Fruit fly (Drosophila melanogaster): Measurements from ENCODE around the gene CG33120.

Gene CG33120

DNA sequence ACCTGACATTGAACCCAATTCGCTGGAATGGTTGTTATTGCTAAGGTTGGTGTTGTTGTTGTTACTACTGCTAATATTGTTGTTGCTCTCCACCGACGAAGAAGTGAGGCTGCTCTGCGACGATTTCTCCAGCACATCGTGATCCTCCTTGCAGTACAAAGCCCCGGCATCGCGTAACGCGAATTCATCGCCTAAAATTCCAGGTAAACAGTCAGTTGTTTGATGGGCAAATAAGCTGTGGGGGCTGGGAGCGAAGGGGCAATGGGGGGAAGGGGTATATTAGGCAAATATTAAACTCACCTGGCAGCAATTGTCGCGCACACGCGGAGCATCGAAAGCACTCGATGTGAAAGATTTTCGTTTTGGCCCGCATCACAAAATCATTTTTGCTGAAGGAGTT lies 19.7 kb upstream of the CG33120 start:
- TF ChIP-seq EcR (GFP tag; optimal IDR thresholded peaks at IDR 0.05): no peak
- TF ChIP-seq Pif1B (GFP tag; optimal IDR thresholded peaks at IDR 0.05): no peak
- no peak for TF ChIP-seq CG34367 (tag; optimal IDR thresholded peaks at IDR 0.05)
- no peak for TF ChIP-seq gl (tag; optimal IDR thresholded peaks at IDR 0.05)
- no peak for TF ChIP-seq CG9948 (tag; optimal IDR thresholded peaks at IDR 0.05)
- no peak for TF ChIP-seq fd96Ca (GFP tag; IDR thresholded peaks at IDR 0.05)
- no peak for TF ChIP-seq CG4496 (GFP tag; IDR thresholded peaks at IDR 0.05)
- no peak for TF ChIP-seq CG14655 (GFP tag; optimal IDR thresholded peaks at IDR 0.05)
- TF ChIP-seq Pif1A (GFP tag; optimal IDR thresholded peaks at IDR 0.05): no peak
- TF ChIP-seq CG17806 (tag; optimal IDR thresholded peaks at IDR 0.05): no peak
- no peak for TF ChIP-seq CG10348 (GFP tag; IDR thresholded peaks at IDR 0.05)
- no peak for TF ChIP-seq CG13204 (GFP tag; optimal IDR thresholded peaks at IDR 0.05)
- TF ChIP-seq CG15710 (tag; optimal IDR thresholded peaks at IDR 0.05): no peak
- no peak for TF ChIP-seq CG12605 (GFP tag; IDR thresholded peaks at IDR 0.05)
- TF ChIP-seq CG8159 (tag; optimal IDR thresholded peaks at IDR 0.05): no peak
- TF ChIP-seq CG8301 (tag; optimal IDR thresholded peaks at IDR 0.05): no peak
- no peak for TF ChIP-seq Snoo (tag; optimal IDR thresholded peaks at IDR 0.05)
- no peak for TF ChIP-seq Ets98B (GFP tag; IDR thresholded peaks at IDR 0.05)

DNA sequence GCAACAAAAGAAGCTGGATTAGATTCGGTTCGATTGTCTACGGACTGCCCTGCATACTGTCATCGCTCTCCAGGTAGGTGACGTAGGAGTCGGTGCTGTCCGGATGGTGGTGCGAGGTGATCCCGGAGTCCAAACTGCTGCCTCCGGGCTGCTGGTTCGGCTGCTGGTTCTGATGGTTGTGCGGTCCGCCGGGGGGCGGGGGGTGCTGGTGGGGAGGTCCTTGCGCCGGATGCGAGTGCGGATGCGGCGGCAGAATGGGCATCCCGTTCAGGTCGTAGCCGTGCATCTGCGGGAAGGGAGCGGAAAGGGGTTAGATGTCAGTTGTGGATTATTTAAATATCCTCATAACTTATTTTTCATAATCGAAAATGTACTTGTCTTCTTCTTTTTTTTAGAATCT lies 16.5 kb upstream of the CG33120 start:
- no peak for TF ChIP-seq CG17806 (tag; optimal IDR thresholded peaks at IDR 0.05)

DNA sequence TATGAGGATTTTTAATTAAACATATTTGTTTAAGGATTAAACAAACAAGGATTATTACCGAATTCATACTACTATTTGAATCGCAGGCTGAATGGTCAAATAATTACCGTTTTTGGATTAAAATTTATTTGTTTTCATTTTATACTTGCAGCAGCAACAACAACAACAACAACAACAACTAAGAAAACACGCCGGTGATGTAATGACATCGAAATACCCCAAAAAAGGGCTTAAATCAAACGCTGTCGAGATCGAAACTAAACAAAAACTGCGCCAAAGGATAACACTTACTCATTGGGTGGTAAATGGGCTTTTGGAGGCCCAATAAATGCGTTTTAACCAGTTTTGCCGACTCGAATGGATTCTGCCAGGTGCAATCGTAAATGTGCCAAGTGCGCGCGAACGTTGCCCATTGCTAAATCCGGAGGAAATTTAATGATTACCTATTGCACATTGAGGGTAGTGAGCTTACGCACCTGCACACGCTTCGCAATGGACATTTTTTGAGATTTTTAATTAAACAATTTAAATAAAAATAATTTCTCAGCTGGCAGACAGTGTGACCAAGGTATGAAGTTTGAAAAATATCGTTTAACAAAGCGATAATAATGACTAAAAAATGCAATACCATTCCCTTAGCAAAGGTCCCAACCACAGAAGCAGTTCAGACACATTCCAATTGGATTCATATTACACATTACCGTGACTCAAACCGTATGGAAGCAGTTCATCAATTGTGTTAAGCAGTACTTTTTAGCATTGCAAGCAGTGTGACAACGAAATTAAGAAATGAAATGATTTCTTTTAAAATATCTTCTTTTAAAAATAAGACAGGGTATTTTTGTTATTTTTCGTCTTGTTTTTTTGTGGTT lies 14.5 kb upstream of the CG33120 start, which contains the start of the genes CG10602 and mRpL13:
Gene CG10602, minus strand, starts transcription at position 588 of the 872 bp plus-strand sequence.
Gene mRpL13, minus strand, starts transcription at position 588 of the 872 bp plus-strand sequence.
- TF ChIP-seq CG15710 (tag; optimal IDR thresholded peaks at IDR 0.05): no peak
- TF ChIP-seq CG9948 (tag; optimal IDR thresholded peaks at IDR 0.05): no peak
- peak; percentile 90 for TF ChIP-seq D1 (tag; optimal IDR thresholded peaks at IDR 0.05)

DNA sequence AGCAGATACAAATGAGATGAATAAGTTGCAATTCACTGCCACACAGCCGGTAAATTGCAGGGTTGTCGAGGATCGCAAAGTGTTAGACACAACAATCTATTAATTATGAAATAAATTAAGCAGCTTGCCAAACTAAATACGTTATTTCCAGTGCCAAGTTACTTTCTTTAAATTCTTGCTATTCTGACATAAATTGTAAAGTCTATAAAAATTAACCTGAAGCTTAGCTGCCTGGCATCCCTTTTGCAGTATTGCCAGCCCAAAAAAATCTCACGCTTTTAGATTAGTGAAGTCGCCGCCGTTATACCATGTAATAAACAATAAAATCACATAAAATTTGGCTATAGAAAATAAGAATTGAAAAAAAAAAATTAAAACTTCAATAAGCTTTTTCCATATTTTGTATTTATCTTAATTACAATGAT lies 13.3 kb upstream of the CG33120 start:
- peak; percentile 95 for TF ChIP-seq CG32121 (GFP tag; IDR thresholded peaks at IDR 0.05)
- peak; percentile 98 for TF ChIP-seq CG4496 (GFP tag; IDR thresholded peaks at IDR 0.05)
- peak; percentile 85 for TF ChIP-seq CG13204 (GFP tag; optimal IDR thresholded peaks at IDR 0.05)
- TF ChIP-seq Pif1A (GFP tag; optimal IDR thresholded peaks at IDR 0.05): peak; percentile 96
- peak; percentile 94 for TF ChIP-seq CG9948 (tag; optimal IDR thresholded peaks at IDR 0.05)
- peak; percentile 97 for TF ChIP-seq fd96Ca (GFP tag; IDR thresholded peaks at IDR 0.05)
- TF ChIP-seq Ets98B (GFP tag; IDR thresholded peaks at IDR 0.05): peak; percentile 97
- peak; percentile 95 for TF ChIP-seq CG15710 (tag; optimal IDR thresholded peaks at IDR 0.05)
- TF ChIP-seq D1 (tag; optimal IDR thresholded peaks at IDR 0.05): peak; percentile 62
- TF ChIP-seq Pif1B (GFP tag; optimal IDR thresholded peaks at IDR 0.05): peak; percentile 92
- peak; percentile 95 for TF ChIP-seq CG8301 (tag; optimal IDR thresholded peaks at IDR 0.05)
- peak; percentile 96 for TF ChIP-seq CG17806 (tag; optimal IDR thresholded peaks at IDR 0.05)
- TF ChIP-seq CG14655 (GFP tag; optimal IDR thresholded peaks at IDR 0.05): peak; percentile 95
- TF ChIP-seq EcR (GFP tag; optimal IDR thresholded peaks at IDR 0.05): no peak
- peak; percentile 95 for TF ChIP-seq CG34367 (tag; optimal IDR thresholded peaks at IDR 0.05)
- peak; percentile 94 for TF ChIP-seq CG8159 (tag; optimal IDR thresholded peaks at IDR 0.05)
- peak; percentile 82 for TF ChIP-seq rn (GFP tag; IDR thresholded peaks at IDR 0.05)
- TF ChIP-seq CG12605 (GFP tag; IDR thresholded peaks at IDR 0.05): peak; percentile 95
- peak; percentile 87 for TF ChIP-seq gl (tag; optimal IDR thresholded peaks at IDR 0.05)
- TF ChIP-seq CG10348 (GFP tag; IDR thresholded peaks at IDR 0.05): peak; percentile 83
- TF ChIP-seq Snoo (tag; optimal IDR thresholded peaks at IDR 0.05): peak; percentile 95

DNA sequence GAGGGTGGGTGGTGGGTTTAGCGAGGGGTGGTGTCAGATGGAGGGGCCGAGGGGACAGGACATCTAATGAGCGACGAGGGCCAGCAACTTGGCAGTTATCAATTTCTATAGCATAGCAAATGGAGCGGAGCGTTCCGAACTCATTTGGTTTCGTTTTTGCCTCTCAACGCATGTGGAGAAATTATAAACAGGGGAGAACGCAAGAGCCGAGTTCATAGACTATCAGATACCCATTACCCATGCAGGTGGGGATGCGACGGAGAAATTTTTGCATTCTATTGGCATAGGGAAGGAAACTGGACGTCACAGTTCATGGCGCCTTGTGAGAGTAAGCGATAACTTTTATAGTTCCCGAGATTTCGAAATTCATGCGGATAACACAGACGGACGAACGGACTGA lies 7.9 kb upstream of the CG33120 start:
- no peak for TF ChIP-seq CG8159 (tag; optimal IDR thresholded peaks at IDR 0.05)
- TF ChIP-seq CG15710 (tag; optimal IDR thresholded peaks at IDR 0.05): no peak
- no peak for TF ChIP-seq Ets98B (GFP tag; IDR thresholded peaks at IDR 0.05)
- TF ChIP-seq CG17806 (tag; optimal IDR thresholded peaks at IDR 0.05): no peak
- TF ChIP-seq fd96Ca (GFP tag; IDR thresholded peaks at IDR 0.05): no peak
- no peak for TF ChIP-seq CG14655 (GFP tag; optimal IDR thresholded peaks at IDR 0.05)
- TF ChIP-seq CG9948 (tag; optimal IDR thresholded peaks at IDR 0.05): no peak
- no peak for TF ChIP-seq CG8301 (tag; optimal IDR thresholded peaks at IDR 0.05)
- TF ChIP-seq gl (tag; optimal IDR thresholded peaks at IDR 0.05): no peak
- TF ChIP-seq CG4496 (GFP tag; IDR thresholded peaks at IDR 0.05): no peak
- TF ChIP-seq CG12605 (GFP tag; IDR thresholded peaks at IDR 0.05): no peak
- TF ChIP-seq D1 (tag; optimal IDR thresholded peaks at IDR 0.05): no peak
- TF ChIP-seq CG34367 (tag; optimal IDR thresholded peaks at IDR 0.05): no peak
- no peak for TF ChIP-seq Snoo (tag; optimal IDR thresholded peaks at IDR 0.05)
- no peak for TF ChIP-seq CG10348 (GFP tag; IDR thresholded peaks at IDR 0.05)
- TF ChIP-seq EcR (GFP tag; optimal IDR thresholded peaks at IDR 0.05): no peak
- no peak for TF ChIP-seq CG13204 (GFP tag; optimal IDR thresholded peaks at IDR 0.05)
- TF ChIP-seq Pif1A (GFP tag; optimal IDR thresholded peaks at IDR 0.05): no peak
- TF ChIP-seq rn (GFP tag; IDR thresholded peaks at IDR 0.05): no peak

dm6 chr2L:18846843-18847242 lies 2.5 kb upstream of the CG33120 start:
- TF ChIP-seq Pif1A (GFP tag; optimal IDR thresholded peaks at IDR 0.05) (no peak), Pif1B (GFP tag; optimal IDR thresholded peaks at IDR 0.05) (no peak), gl (tag; optimal IDR thresholded peaks at IDR 0.05) (no peak), CG12605 (GFP tag; IDR thresholded peaks at IDR 0.05) (no peak), EcR (GFP tag; optimal IDR thresholded peaks at IDR 0.05) (no peak), CG17806 (tag; optimal IDR thresholded peaks at IDR 0.05) (no peak), CG15710 (tag; optimal IDR thresholded peaks at IDR 0.05) (no peak), CG34367 (tag; optimal IDR thresholded peaks at IDR 0.05) (no peak), CG14655 (GFP tag; optimal IDR thresholded peaks at IDR 0.05) (no peak)
